Worm (Caenorhabditis elegans): ENCODE data around the gene Y22D7AL.1.

Gene Y22D7AL.1

ce11 chrIII:1680996-1681395, 28.7 kb downstream of the Y22D7AL.1 start (continued):
- TF ChIP-seq somi-1 (GFP tag; optimal IDR thresholded peaks at IDR 0.05): peak; percentile 14
- TF ChIP-seq cebp-1 (GFP tag; IDR thresholded peaks at IDR 0.05): no peak
- peak; percentile 61 for TF ChIP-seq cebp-1 (tag; optimal IDR thresholded peaks at IDR 0.05)
- no peak for TF ChIP-seq F57C9.4 (tag; optimal IDR thresholded peaks at IDR 0.05)
- TF ChIP-seq hlh-26 (GFP tag; conservative IDR thresholded peaks at IDR 0.05): no peak
- TF ChIP-seq lin-26 (GFP tag; IDR thresholded peaks at IDR 0.05): no peak
- no peak for TF ChIP-seq ceh-40 (GFP tag; IDR thresholded peaks at IDR 0.05)
- TF ChIP-seq K11D2.4 (GFP tag; IDR thresholded peaks at IDR 0.05): 0 out of 2 replicates have a peak, but pooled peaks have one; percentile 13
- TF ChIP-seq madf-6 (GFP tag; IDR thresholded peaks at IDR 0.05): no peak
- no peak for TF ChIP-seq nhr-120 (GFP tag; IDR thresholded peaks at IDR 0.05)
- TF ChIP-seq nhr-80 (tag; optimal IDR thresholded peaks at IDR 0.05): peak; percentile 77
- TF ChIP-seq Y95B8A.8 (GFP tag; IDR thresholded peaks at IDR 0.05): no peak
- TF ChIP-seq Y53F4B.3 (GFP tag; IDR thresholded peaks at IDR 0.05): no peak
- peak; percentile 1 for TF ChIP-seq ets-4 (GFP tag; optimal IDR thresholded peaks at IDR 0.05)
- no peak for TF ChIP-seq T07F8.4 (tag; optimal IDR thresholded peaks at IDR 0.05)
- no peak for TF ChIP-seq lag-1 (GFP tag; IDR thresholded peaks at IDR 0.05)
- TF ChIP-seq snpc-4 (GFP tag; optimal IDR thresholded peaks at IDR 0.05): no peak
- peak in 1 of 4 experiments; percentile 3 for TF ChIP-seq snpc-4 (tag; optimal IDR thresholded peaks at IDR 0.05)
- no peak for TF ChIP-seq F22D6.2 (tag; optimal IDR thresholded peaks at IDR 0.05)
- TF ChIP-seq bed-2 (GFP tag; IDR thresholded peaks at IDR 0.05): no peak
- no peak for TF ChIP-seq ceh-100 (GFP tag; IDR thresholded peaks at IDR 0.05)
- peak; percentile 62; the same call in 1 of the 2 replicates for TF ChIP-seq nfyb-1 (GFP tag; IDR thresholded peaks at IDR 0.05)
- 0 out of 2 replicates have a peak, but pooled peaks have one; percentile 18 for TF ChIP-seq C06A6.2 (GFP tag; conservative IDR thresholded peaks at IDR 0.05)
- TF ChIP-seq sea-2 (GFP tag; IDR thresholded peaks at IDR 0.05): no peak
- no peak for TF ChIP-seq bed-1 (GFP tag; IDR thresholded peaks at IDR 0.05)
- TF ChIP-seq snpc-1.1 (tag; optimal IDR thresholded peaks at IDR 0.05; ENCODE audit: insufficient read depth): no peak
- TF ChIP-seq zfh-2 (GFP tag; conservative IDR thresholded peaks at IDR 0.05): no peak
- TF ChIP-seq zim-3 (tag; optimal IDR thresholded peaks at IDR 0.05): no peak
- no peak for TF ChIP-seq unc-130 (GFP tag; optimal IDR thresholded peaks at IDR 0.05)
- TF ChIP-seq lir-1 (GFP tag; conservative IDR thresholded peaks at IDR 0.05): peak; percentile 33; the same call in 1 of the 2 replicates
- TF ChIP-seq B0019.2 (GFP tag; conservative IDR thresholded peaks at IDR 0.05): no peak
- peak; percentile 96 for TF ChIP-seq hmg-1.2 (GFP tag; IDR thresholded peaks at IDR 0.05)
- no peak for TF ChIP-seq hrde-1 (tag; optimal IDR thresholded peaks at IDR 0.05; ENCODE audit: borderline replicate concordance)
- peak in 1 of 2 experiments; percentile 8 for TF ChIP-seq let-607 (tag; optimal IDR thresholded peaks at IDR 0.05)
- TF ChIP-seq atf-7 (tag; optimal IDR thresholded peaks at IDR 0.05): peak; percentile 66
- TF ChIP-seq lin-54 (GFP tag; optimal IDR thresholded peaks at IDR 0.05): no peak
- no peak for TF ChIP-seq ztf-28 (GFP tag; IDR thresholded peaks at IDR 0.05)
- no peak for TF ChIP-seq rpc-1 (optimal IDR thresholded peaks at IDR 0.05)
- TF ChIP-seq rpc-1 (tag; optimal IDR thresholded peaks at IDR 0.05): no peak
- no peak for TF ChIP-seq nhr-27 (tag; optimal IDR thresholded peaks at IDR 0.05)
- no peak for TF ChIP-seq ztf-3 (GFP tag; optimal IDR thresholded peaks at IDR 0.05)
- TF ChIP-seq lin-35 (GFP tag; optimal IDR thresholded peaks at IDR 0.05): no peak
- TF ChIP-seq B0261.1 (tag; optimal IDR thresholded peaks at IDR 0.05): no peak
- TF ChIP-seq dox-1 (GFP tag; IDR thresholded peaks at IDR 0.05): peak; percentile 47
- TF ChIP-seq F57A8.1 (GFP tag; optimal IDR thresholded peaks at IDR 0.05): no peak
- TF ChIP-seq F10E7.11 (tag; optimal IDR thresholded peaks at IDR 0.05): no peak
- no peak for TF ChIP-seq F33H1.4 (GFP tag; IDR thresholded peaks at IDR 0.05)
- no peak for TF ChIP-seq F23B12.7 (tag; optimal IDR thresholded peaks at IDR 0.05; ENCODE audit: insufficient read depth)
- 0 out of 2 replicates have a peak, but pooled peaks have one; percentile 9 for TF ChIP-seq mcd-1 (GFP tag; IDR thresholded peaks at IDR 0.05)
